Fruit fly (Drosophila melanogaster) whole organism, prepupa: ENCODE data around the gene Dad1.

Experiments used
- CG10669 ChIP-seq: fragments of 200-800 bp; sonication (Bioruptor generic); optimal IDR thresholded peaks from 3 replicates; lab custom pipeline; 2018; ENCODE audit warnings: missing biosample characterization, mild to moderate bottlenecking, missing genetic modification characterization, moderate library complexity
- CG11762 ChIP-seq: fragments of 200-800 bp; sonication (Bioruptor generic); optimal IDR thresholded peaks from 3 replicates; lab custom pipeline; 2016; ENCODE audit warnings: missing biosample characterization, missing genetic modification characterization; ENCODE audit not compliant: insufficient read depth
- CG11902 ChIP-seq: fragments of 200-800 bp; sonication (Bioruptor generic); optimal IDR thresholded peaks from 3 replicates; lab custom pipeline; 2016; ENCODE audit warnings: missing biosample characterization, missing genetic modification characterization
- CG15336 ChIP-seq: fragments of 200-800 bp; sonication (Bioruptor generic); IDR thresholded peaks from 2 replicates; pipeline ENCODE4 v1.3.6; 2022; ENCODE audit warnings: missing biosample characterization, missing genetic modification characterization
- CG1621 ChIP-seq: fragments of 200-800 bp; sonication (Bioruptor generic); optimal IDR thresholded peaks from 3 replicates; lab custom pipeline; 2018; ENCODE audit warnings: missing biosample characterization, mild to moderate bottlenecking, missing genetic modification characterization
- CG3032 ChIP-seq: fragments of 200-800 bp; optimal IDR thresholded peaks from 2 replicates; lab custom pipeline; 2019; ENCODE audit warnings: missing biosample characterization, mild to moderate bottlenecking, missing genetic modification characterization, moderate library complexity
- CG31627 ChIP-seq: fragments of 200-800 bp; sonication (Bioruptor generic); optimal IDR thresholded peaks from 3 replicates; lab custom pipeline; 2016; ENCODE audit warnings: missing biosample characterization, missing genetic modification characterization
- CG32006 ChIP-seq: fragments of 200-800 bp; sonication (Bioruptor generic); optimal IDR thresholded peaks from 3 replicates; lab custom pipeline; 2017; ENCODE audit warnings: missing biosample characterization, mild to moderate bottlenecking, missing genetic modification characterization
- CG34406 ChIP-seq: fragments of 200-800 bp; sonication (Bioruptor generic); optimal IDR thresholded peaks from 3 replicates; lab custom pipeline; 2016; ENCODE audit warnings: missing biosample characterization, missing genetic modification characterization
- CG3919 ChIP-seq: fragments of 200-800 bp; sonication (Bioruptor generic); optimal IDR thresholded peaks from 3 replicates; lab custom pipeline; 2016; ENCODE audit warnings: missing biosample characterization, missing genetic modification characterization
- CG4318 ChIP-seq: fragments of 200-800 bp; sonication (Bioruptor generic); optimal IDR thresholded peaks from 3 replicates; lab custom pipeline; 2017; ENCODE audit warnings: missing biosample characterization, mild to moderate bottlenecking, missing genetic modification characterization
- CG6163 ChIP-seq: fragments of 200-800 bp; sonication (Bioruptor generic); IDR thresholded peaks from 3 replicates; pipeline ENCODE4 v1.3.6; 2022; ENCODE audit warnings: missing biosample characterization, missing genetic modification characterization
- CG6276 ChIP-seq: fragments of 200-800 bp; sonication (Bioruptor generic); optimal IDR thresholded peaks from 2 replicates; lab custom pipeline; 2017; ENCODE audit warnings: missing biosample characterization, mild to moderate bottlenecking, missing genetic modification characterization
- CG6792 ChIP-seq: fragments of 200-800 bp; sonication (Bioruptor generic); optimal IDR thresholded peaks from 3 replicates; lab custom pipeline; 2016; ENCODE audit warnings: missing biosample characterization, missing genetic modification characterization
- CG6808 ChIP-seq: fragments of 200-800 bp; sonication (Bioruptor generic); optimal IDR thresholded peaks from 3 replicates; lab custom pipeline; 2017; ENCODE audit warnings: missing biosample characterization, missing genetic modification characterization, mild to moderate bottlenecking, moderate library complexity, missing genetic modification reagents
- CG6854 ChIP-seq: fragments of 200-800 bp; sonication (Bioruptor generic); optimal IDR thresholded peaks from 2 replicates; lab custom pipeline; 2017; ENCODE audit warnings: missing biosample characterization, mild to moderate bottlenecking, missing genetic modification characterization
- CG7368 ChIP-seq: fragments of 200-800 bp; sonication (Bioruptor generic); optimal IDR thresholded peaks from 3 replicates; lab custom pipeline; 2016; ENCODE audit warnings: missing biosample characterization, missing genetic modification characterization
- CG8119 ChIP-seq: fragments of 200-800 bp; sonication (Bioruptor generic); IDR thresholded peaks from 3 replicates; pipeline ENCODE4 v1.3.6; 2022; ENCODE audit warnings: missing biosample characterization, missing genetic modification characterization
- CG8319 ChIP-seq: fragments of 200-800 bp; sonication (Bioruptor generic); optimal IDR thresholded peaks from 3 replicates; lab custom pipeline; 2016; ENCODE audit warnings: missing biosample characterization, missing genetic modification characterization
- CG9139 ChIP-seq: fragments of 200-800 bp; sonication (Bioruptor generic); optimal IDR thresholded peaks from 3 replicates; lab custom pipeline; 2017; ENCODE audit warnings: missing biosample characterization, mild to moderate bottlenecking, missing genetic modification characterization
- Eip75B ChIP-seq: fragments of 200-800 bp; sonication (Bioruptor generic); optimal IDR thresholded peaks from 3 replicates; lab custom pipeline; 2016; ENCODE audit warnings: missing biosample characterization, missing genetic modification characterization
- Eip78C ChIP-seq: fragments of 200-800 bp; sonication (Bioruptor generic); peaks from one replicate; lab custom pipeline; 2016; ENCODE audit warnings: missing biosample characterization, missing genetic modification characterization
- Gug ChIP-seq: fragments of 200-800 bp; sonication (Bioruptor generic); IDR thresholded peaks from 2 replicates; pipeline ENCODE4 v1.3.6; 2022; ENCODE audit warnings: missing biosample characterization, missing genetic modification characterization
- Hr39 ChIP-seq: fragments of 200-800 bp; sonication (Bioruptor generic); optimal IDR thresholded peaks from 2 replicates; lab custom pipeline; 2016; ENCODE audit warnings: missing biosample characterization, missing genetic modification characterization
- Hr4 ChIP-seq: fragments of 200-800 bp; sonication (Bioruptor generic); optimal IDR thresholded peaks from 3 replicates; lab custom pipeline; 2016; ENCODE audit warnings: missing biosample characterization, missing genetic modification characterization
- Lpt ChIP-seq: fragments of 200-800 bp; sonication (Bioruptor generic); optimal IDR thresholded peaks from 3 replicates; lab custom pipeline; 2016; ENCODE audit warnings: missing biosample characterization, missing genetic modification characterization
- Smox ChIP-seq: fragments of 200-800 bp; sonication (Bioruptor generic); optimal IDR thresholded peaks from 3 replicates; lab custom pipeline; 2016; ENCODE audit warnings: missing biosample characterization, missing genetic modification characterization
- Sox102F ChIP-seq: fragments of 200-800 bp; sonication (Bioruptor generic); optimal IDR thresholded peaks from 2 replicates; lab custom pipeline; 2016; ENCODE audit warnings: missing biosample characterization, mild to moderate bottlenecking, missing genetic modification characterization
- Sox14 ChIP-seq: fragments of 200-800 bp; sonication (Bioruptor generic); optimal IDR thresholded peaks from 3 replicates; lab custom pipeline; 2016; ENCODE audit warnings: missing biosample characterization, missing genetic modification characterization
- Sox15 ChIP-seq: fragments of 200-800 bp; sonication (Bioruptor generic); optimal IDR thresholded peaks from 3 replicates; lab custom pipeline; 2016; ENCODE audit warnings: missing biosample characterization, missing genetic modification characterization
- achi ChIP-seq: fragments of 200-800 bp; sonication (Bioruptor generic); optimal IDR thresholded peaks from 3 replicates; lab custom pipeline; 2016; ENCODE audit warnings: missing biosample characterization, missing genetic modification characterization
- acj6 ChIP-seq: fragments of 200-800 bp; sonication (Bioruptor generic); optimal IDR thresholded peaks from 3 replicates; lab custom pipeline; 2016; ENCODE audit warnings: missing biosample characterization, missing genetic modification characterization
- cyc ChIP-seq: fragments of 200-800 bp; sonication (Bioruptor generic); optimal IDR thresholded peaks from 3 replicates; lab custom pipeline; 2016; ENCODE audit warnings: missing biosample characterization, missing genetic modification characterization
- dsx ChIP-seq: fragments of 200-800 bp; optimal IDR thresholded peaks from 3 replicates; lab custom pipeline; 2019; ENCODE audit warnings: missing biosample characterization, mild to moderate bottlenecking, missing genetic modification characterization, moderate library complexity; ENCODE audit not compliant: poor library complexity, severe bottlenecking
- eg ChIP-seq: fragments of 200-800 bp; sonication (Bioruptor generic); IDR thresholded peaks from 3 replicates; pipeline ENCODE4 v1.3.6; 2022; ENCODE audit warnings: missing biosample characterization, missing genetic modification characterization
- esn ChIP-seq: fragments of 200-800 bp; sonication (Bioruptor generic); optimal IDR thresholded peaks from 2 replicates; lab custom pipeline; 2016; ENCODE audit warnings: missing biosample characterization, mild to moderate bottlenecking, missing genetic modification characterization, moderate library complexity
- fd85E ChIP-seq: fragments of 200-800 bp; sonication (Bioruptor generic); optimal IDR thresholded peaks from 3 replicates; lab custom pipeline; 2016; ENCODE audit warnings: missing biosample characterization, missing genetic modification characterization
- fkh ChIP-seq: fragments of 200-800 bp; sonication (Bioruptor generic); optimal IDR thresholded peaks from 3 replicates; lab custom pipeline; 2017; ENCODE audit warnings: missing biosample characterization, mild to moderate bottlenecking, missing genetic modification characterization, moderate library complexity
- lz ChIP-seq: fragments of 200-800 bp; sonication (Bioruptor generic); optimal IDR thresholded peaks from 3 replicates; lab custom pipeline; 2016; ENCODE audit warnings: missing biosample characterization, missing genetic modification characterization
- net ChIP-seq: fragments of 200-800 bp; sonication (Bioruptor generic); optimal IDR thresholded peaks from 3 replicates; lab custom pipeline; 2016; ENCODE audit warnings: missing biosample characterization, missing genetic modification characterization
- pdm3 ChIP-seq: fragments of 200-800 bp; sonication (Bioruptor generic); optimal IDR thresholded peaks from 3 replicates; lab custom pipeline; 2016; ENCODE audit warnings: missing biosample characterization, missing genetic modification characterization
- salr ChIP-seq, 2 experiments: fragments of 200-800 bp; sonication (Bioruptor generic); optimal IDR thresholded peaks; 3 replicates each; lab custom pipeline; 2016 to 2018; ENCODE audit warnings: missing biosample characterization in 2 of 2, missing genetic modification characterization in 2 of 2, mild to moderate bottlenecking in 1 of 2
- ss ChIP-seq, 2 experiments: fragments of 200-800 bp; sonication (Bioruptor generic); optimal IDR thresholded peaks; 2 replicates in 1 of 2; 3 replicates in 1 of 2; lab custom pipeline; 2017 to 2018; ENCODE audit warnings: mild to moderate bottlenecking in 2 of 2, missing biosample characterization in 2 of 2, missing genetic modification characterization in 2 of 2, moderate library complexity in 1 of 2
- svp ChIP-seq: fragments of 200-800 bp; sonication (Bioruptor generic); peaks from one replicate; lab custom pipeline; 2016; ENCODE audit warnings: missing biosample characterization, missing genetic modification characterization
- topi ChIP-seq: fragments of 200-800 bp; sonication (Bioruptor generic); optimal IDR thresholded peaks from 3 replicates; lab custom pipeline; 2016; ENCODE audit warnings: missing biosample characterization, missing genetic modification characterization
- vri ChIP-seq: fragments of 200-800 bp; sonication (Bioruptor generic); optimal IDR thresholded peaks from 3 replicates; lab custom pipeline; 2016; ENCODE audit warnings: missing biosample characterization, mild to moderate bottlenecking, missing genetic modification characterization

Dad1 gene

dm6 chr2L:8362273-8362954, 21.5 kb downstream of the Dad1 start, which contains the start of gene CG7627 (continued):
- peak; percentile 84 for TF ChIP-seq esn (GFP tag; lab: Kevin White, UChicago)
- TF ChIP-seq Hr39 (GFP tag; lab: Kevin White, UChicago) = peak; percentile 73
- TF ChIP-seq Sox14 (GFP tag; lab: Kevin White, UChicago) = peak; percentile 72
- TF ChIP-seq net (GFP tag; lab: Kevin White, UChicago) = peak; percentile 73
- peak; percentile 8 for TF ChIP-seq CG1621 (tag; lab: Kevin White, UChicago)
- peak; percentile 16 to 41 for TF ChIP-seq ss (GFP tag; optimal IDR thresholded peaks at IDR 0.05; lab: Kevin White, UChicago)
- peak; percentile 58 for TF ChIP-seq Hr4 (GFP tag; lab: Kevin White, UChicago)
- TF ChIP-seq eg (GFP tag; lab: Robert Waterston, UW) = peak; percentile 78
- TF ChIP-seq CG8319 (GFP tag; lab: Kevin White, UChicago) = peak; percentile 59
- TF ChIP-seq achi (GFP tag; lab: Kevin White, UChicago) = peak; percentile 71
- TF ChIP-seq lz (GFP tag; lab: Kevin White, UChicago) = peak; percentile 80
- TF ChIP-seq CG15336 (GFP tag; lab: Robert Waterston, UW) = peak; percentile 66
- peak; percentile 53 for TF ChIP-seq CG7368 (GFP tag; lab: Kevin White, UChicago)
- peak; percentile 71 for TF ChIP-seq topi (GFP tag; lab: Kevin White, UChicago)
- peak; percentile 78 for TF ChIP-seq Sox102F (GFP tag; lab: Kevin White, UChicago)
- no peak for TF ChIP-seq CG6854 (GFP tag; lab: Kevin White, UChicago)
- peak; percentile 51 for TF ChIP-seq acj6 (GFP tag; lab: Kevin White, UChicago)
- peak; percentile 81 for TF ChIP-seq CG6163 (GFP tag; lab: Robert Waterston, UW)
- TF ChIP-seq CG31627 (GFP tag; lab: Kevin White, UChicago) = peak; percentile 66
- TF ChIP-seq CG3032 (tag; lab: Kevin White, UChicago) = peak; percentile 51
- peak; percentile 68 for TF ChIP-seq Smox (GFP tag; lab: Kevin White, UChicago)
- peak; percentile 77 for TF ChIP-seq vri
- peak; percentile 46 for TF ChIP-seq CG3919 (GFP tag; lab: Kevin White, UChicago)
- TF ChIP-seq CG6276 (GFP tag; lab: Kevin White, UChicago) = peak; percentile 65
- peak; percentile 96 for TF ChIP-seq svp (GFP tag; lab: Kevin White, UChicago)
- TF ChIP-seq fkh = peak; percentile 51
- TF ChIP-seq CG4318 (GFP tag; lab: Kevin White, UChicago) = no peak
- TF ChIP-seq CG8119 (GFP tag; lab: Robert Waterston, UW) = peak; percentile 77
- TF ChIP-seq salr (GFP tag; optimal IDR thresholded peaks at IDR 0.05; lab: Kevin White, UChicago) = peak; percentile 12 to 57

- TF ChIP-seq pdm3 (no peak), CG10669 (peak; percentile 32), Sox102F (GFP tag; lab: Kevin White, UChicago) (peak; percentile 66), CG34406 (GFP tag; lab: Kevin White, UChicago) (peak; percentile 46), CG6792 (GFP tag; lab: Kevin White, UChicago) (peak; percentile 62), fd85E (GFP tag; lab: Kevin White, UChicago) (peak; percentile 17), Smox (GFP tag; lab: Kevin White, UChicago) (peak; percentile 61), Eip75B (GFP tag; lab: Kevin White, UChicago) (peak; percentile 62), salr (GFP tag; optimal IDR thresholded peaks at IDR 0.05; lab: Kevin White, UChicago) (peak in 1 of 2 experiments; percentile 52), Lpt (GFP tag; lab: Kevin White, UChicago) (no peak), Gug (GFP tag; lab: Robert Waterston, UW) (0 out of 2 replicates have a peak, but pooled peaks have one; percentile 25), ss (GFP tag; optimal IDR thresholded peaks at IDR 0.05; lab: Kevin White, UChicago) (peak; percentile 30 to 62), Eip78C (GFP tag; lab: Kevin White, UChicago) (peak; percentile 91), CG11902 (peak; percentile 20), CG6808 (GFP tag; lab: Kevin White, UChicago) (peak; percentile 54), CG9139 (no peak), CG8319 (GFP tag; lab: Kevin White, UChicago) (peak; percentile 27), CG8119 (GFP tag; lab: Robert Waterston, UW) (no peak; the same call in 1 of the 3 replicates), Sox15 (GFP tag; lab: Kevin White, UChicago) (peak; percentile 40), achi (GFP tag; lab: Kevin White, UChicago) (peak; percentile 60), CG3032 (tag; lab: Kevin White, UChicago) (peak; percentile 56), CG11762 (GFP tag; lab: Kevin White, UChicago) (no peak), fkh (peak; percentile 75), CG32006 (GFP tag; lab: Kevin White, UChicago) (peak; percentile 73), cyc (peak; percentile 49), vri (no peak), dsx (peak; percentile 28)
Observed at dm6 chr2L:8361204-8361952, 22.6 kb downstream of the Dad1 start.
